Worm (Caenorhabditis elegans): ENCODE results near the gene pod-2.

Gene pod-2

DNA sequence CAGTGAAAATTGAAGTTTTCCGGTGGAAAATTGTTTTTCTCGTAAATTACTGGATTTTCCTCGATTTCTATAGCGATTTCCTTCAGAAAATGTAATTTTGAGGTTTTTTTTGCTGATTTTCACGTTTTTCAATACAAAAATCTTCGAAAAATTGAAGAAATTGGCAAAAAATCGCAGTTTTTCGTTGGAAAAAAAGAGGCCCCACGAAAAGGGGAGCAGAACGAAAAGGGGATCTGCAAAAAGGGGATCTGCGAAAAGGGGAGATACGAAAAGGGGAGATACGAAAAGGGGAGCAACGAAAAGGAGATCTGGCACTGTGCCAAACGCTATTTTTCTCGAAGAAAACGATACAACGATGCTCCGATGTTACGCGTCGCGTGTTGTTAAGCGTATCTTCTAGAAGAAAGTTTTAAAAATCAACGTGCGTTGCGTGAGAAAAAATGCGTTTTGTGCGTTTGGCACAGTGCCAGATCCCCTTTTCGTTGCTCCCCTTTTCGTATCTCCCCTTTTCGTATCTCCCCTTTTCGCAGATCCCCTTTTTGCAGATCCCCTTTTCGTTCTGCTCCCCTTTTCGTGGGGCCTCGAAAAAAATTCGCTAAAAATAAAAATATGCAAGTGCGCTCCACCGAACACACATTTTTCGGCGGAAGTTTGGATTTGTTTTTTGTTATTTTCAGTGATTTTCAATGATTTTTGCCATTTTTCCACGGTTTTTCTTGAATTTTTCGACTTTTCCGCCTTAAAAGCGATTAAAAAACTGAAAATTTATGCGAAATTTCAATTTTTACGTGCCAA lies 2.1 kb upstream of the pod-2 start (continued):
- TF ChIP-seq madf-10 (tag; optimal IDR thresholded peaks at IDR 0.05) (peak; percentile 21), ztf-25 (GFP tag; IDR thresholded peaks at IDR 0.05) (peak; percentile 68; the same call in 1 of the 2 replicates), dpl-1 (GFP tag; optimal IDR thresholded peaks at IDR 0.05) (peak; percentile 15), lin-54 (GFP tag; optimal IDR thresholded peaks at IDR 0.05) (peak; percentile 69), athp-1 (tag; optimal IDR thresholded peaks at IDR 0.05) (peak; percentile 0), lin-26 (GFP tag; IDR thresholded peaks at IDR 0.05) (peak; percentile 71), ceh-91 (GFP tag; IDR thresholded peaks at IDR 0.05) (peak; percentile 85), zim-3 (tag; optimal IDR thresholded peaks at IDR 0.05) (peak; percentile 18), Y67H2A.10 (GFP tag; conservative IDR thresholded peaks at IDR 0.05) (peak; percentile 74), B0019.2 (GFP tag; conservative IDR thresholded peaks at IDR 0.05) (peak; percentile 79), unc-130 (GFP tag; optimal IDR thresholded peaks at IDR 0.05) (peak; percentile 46), bed-2 (GFP tag; IDR thresholded peaks at IDR 0.05) (peak; percentile 63), Y79H2A.3 (GFP tag; conservative IDR thresholded peaks at IDR 0.05) (peak; percentile 61; the same call in 1 of the 2 replicates), lin-40 (tag; optimal IDR thresholded peaks at IDR 0.05) (peak; percentile 46), ztf-18 (tag; optimal IDR thresholded peaks at IDR 0.05) (peak; percentile 24), D2030.7 (GFP tag; IDR thresholded peaks at IDR 0.05) (peak; percentile 99), lsl-1 (GFP tag; optimal IDR thresholded peaks at IDR 0.05) (peak; percentile 14), snpc-3.4 (tag; optimal IDR thresholded peaks at IDR 0.05) (peak; percentile 7), pbrm-1 (GFP tag; IDR thresholded peaks at IDR 0.05) (peak; percentile 83), hmg-1.2 (GFP tag; IDR thresholded peaks at IDR 0.05) (peak; percentile 23)

DNA sequence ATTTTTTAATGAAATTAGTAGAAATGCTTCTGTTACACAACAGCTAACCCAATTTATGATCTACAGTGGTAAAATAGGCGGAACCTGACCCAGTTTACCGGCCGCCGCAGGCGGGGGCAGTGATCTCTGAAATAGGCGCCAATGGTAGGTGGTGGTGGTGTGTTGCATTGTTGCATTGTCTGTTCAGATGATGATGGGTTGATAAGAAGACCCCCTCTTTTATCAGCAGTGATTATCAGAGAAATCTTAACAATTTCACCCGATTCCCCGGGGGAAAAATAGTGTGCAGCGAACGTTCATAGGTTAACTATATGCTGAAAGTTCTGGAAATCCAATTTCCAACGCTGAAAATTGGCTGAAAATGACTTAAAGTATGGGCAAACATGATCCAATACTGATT lies 2.0 kb downstream of the pod-2 start:
- TF ChIP-seq nhr-80 (tag; optimal IDR thresholded peaks at IDR 0.05) (peak; percentile 55), nhr-27 (tag; optimal IDR thresholded peaks at IDR 0.05) (no peak), aptf-3 (GFP tag; IDR thresholded peaks at IDR 0.05) (no peak), mcd-1 (GFP tag; IDR thresholded peaks at IDR 0.05) (0 out of 2 replicates have a peak, but pooled peaks have one; percentile 12), dox-1 (GFP tag; IDR thresholded peaks at IDR 0.05) (peak; percentile 9; the same call in 1 of the 2 replicates), snpc-1.3 (tag; optimal IDR thresholded peaks at IDR 0.05; ENCODE audit: insufficient read depth) (no peak)

DNA sequence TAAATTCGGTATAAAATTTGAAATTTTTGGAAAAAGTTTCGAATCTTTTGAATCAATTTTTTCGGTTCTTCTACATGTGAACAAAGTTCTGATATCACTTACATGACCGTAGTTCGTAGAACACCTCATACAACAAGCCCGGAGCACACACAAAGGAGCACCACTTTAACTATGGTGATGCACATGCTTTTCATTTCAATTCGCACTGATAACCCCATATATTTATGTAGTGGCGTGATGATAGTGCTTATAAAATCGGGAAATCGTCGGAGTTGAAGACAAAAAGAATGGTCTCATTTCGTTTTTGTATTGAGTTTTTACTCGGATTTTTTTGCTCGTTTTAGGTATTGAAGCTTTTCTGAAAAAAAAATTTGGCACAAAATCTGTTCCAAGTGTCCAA lies 4.1 kb downstream of the pod-2 start, which contains the start of gene W09B6.4:
Gene W09B6.4 (minus strand): TSS at position 151 of the 400 bp plus-strand sequence.
- TF ChIP-seq nhr-80 (tag; optimal IDR thresholded peaks at IDR 0.05) (peak; percentile 58), him-1 (tag; optimal IDR thresholded peaks at IDR 0.05) (no peak), lin-35 (GFP tag; optimal IDR thresholded peaks at IDR 0.05) (no peak)

DNA sequence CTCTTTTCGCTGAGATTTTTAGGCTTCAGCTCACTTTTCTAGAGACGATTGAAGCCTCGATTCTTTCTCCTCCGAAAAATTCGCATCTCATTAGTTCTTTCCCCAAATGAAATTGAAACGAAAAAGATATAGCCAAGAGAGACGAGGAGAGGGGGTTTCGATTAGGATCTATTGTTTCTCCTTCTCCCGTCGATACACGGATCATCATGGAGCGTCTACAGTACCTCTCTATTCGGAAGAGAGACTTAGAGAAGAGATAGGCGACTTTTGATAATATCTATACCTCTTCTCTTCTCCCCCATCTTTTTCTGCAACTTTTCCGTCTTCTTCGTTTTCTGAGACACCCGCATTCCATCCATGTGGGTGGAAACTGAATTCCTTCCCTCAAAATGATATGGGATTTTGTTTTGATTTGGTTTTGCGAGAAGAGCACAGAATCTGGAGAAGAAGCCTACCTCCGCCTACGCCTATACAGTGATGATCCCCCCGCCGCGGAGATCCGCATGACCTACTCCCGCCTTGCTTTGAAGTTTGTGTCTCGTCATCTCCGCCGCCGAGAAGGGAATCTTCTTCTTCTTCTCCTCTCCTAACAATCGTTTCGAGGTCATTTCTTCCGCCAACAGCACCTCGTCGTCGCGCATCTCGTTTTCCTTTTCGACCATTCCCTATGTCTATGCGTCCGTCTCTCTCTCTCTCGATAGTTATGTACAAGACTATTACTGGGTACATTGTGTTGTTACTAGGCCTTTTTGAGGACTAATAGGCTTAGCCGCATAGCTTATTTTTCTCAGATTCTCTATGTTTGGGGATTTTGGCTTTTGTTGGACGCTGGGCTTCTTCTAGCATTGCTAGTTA lies 5.4 kb downstream of the pod-2 start:
- no peak for TF ChIP-seq K11D2.4 (GFP tag; IDR thresholded peaks at IDR 0.05)
- peak; percentile 85 for TF ChIP-seq zfh-2 (GFP tag; conservative IDR thresholded peaks at IDR 0.05)
- no peak for TF ChIP-seq Y56A3A.18 (GFP tag; IDR thresholded peaks at IDR 0.05)
- peak; percentile 32; the same call in 1 of the 2 replicates for TF ChIP-seq B0336.3 (GFP tag; IDR thresholded peaks at IDR 0.05)
- no peak for TF ChIP-seq nhr-120 (GFP tag; IDR thresholded peaks at IDR 0.05)
- no peak for TF ChIP-seq B0261.1 (tag; optimal IDR thresholded peaks at IDR 0.05)
- no peak for TF ChIP-seq T26A5.8 (tag; optimal IDR thresholded peaks at IDR 0.05)
- no peak for TF ChIP-seq ekl-4 (GFP tag; IDR thresholded peaks at IDR 0.05)
- TF ChIP-seq die-1 (tag; optimal IDR thresholded peaks at IDR 0.05), result no peak
- no peak for TF ChIP-seq nhr-179 (tag; optimal IDR thresholded peaks at IDR 0.05)
- no peak for TF ChIP-seq lin-54 (GFP tag; optimal IDR thresholded peaks at IDR 0.05)
- TF ChIP-seq ZK185.1 (tag; optimal IDR thresholded peaks at IDR 0.05; ENCODE audit: poor library complexity, severe bottlenecking), result no peak
- TF ChIP-seq Y53G8AR.9 (GFP tag; conservative IDR thresholded peaks at IDR 0.05), result 0 out of 2 replicates have a peak, but pooled peaks have one; percentile 37
- TF ChIP-seq mcd-1 (GFP tag; IDR thresholded peaks at IDR 0.05), result 0 out of 2 replicates have a peak, but pooled peaks have one; percentile 5
- TF ChIP-seq ztf-26 (tag; optimal IDR thresholded peaks at IDR 0.05), result peak; percentile 20
- TF ChIP-seq Y67H2A.10 (GFP tag; conservative IDR thresholded peaks at IDR 0.05), result no peak

Data from whole organism, young adult.